Fruit fly (Drosophila melanogaster): ENCODE results near the gene Myo81F.
A peak's percentile ranks its signal among the peaks of the same experiment; 100 is the strongest.

The Myo81F gene

DNA sequence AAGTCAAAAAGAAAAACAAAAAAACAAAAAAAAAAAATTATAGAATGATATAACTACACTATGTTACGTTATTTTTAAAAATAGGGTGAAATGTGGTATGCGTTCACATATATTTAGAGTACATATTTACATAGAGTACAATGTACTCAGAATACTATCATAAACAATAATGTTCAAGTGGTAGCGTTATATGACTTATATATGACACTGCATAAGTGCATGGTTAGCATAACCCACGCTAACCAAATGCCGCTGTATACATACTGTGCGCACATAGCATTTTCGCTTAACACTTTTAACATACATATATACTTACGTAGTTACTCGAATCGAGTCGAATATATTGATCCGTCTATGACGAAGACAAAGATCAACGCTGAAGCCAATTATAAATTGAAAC lies 1602.9 kb downstream of the Myo81F start:
- TF ChIP-seq CG17802 (tag; optimal IDR thresholded peaks at IDR 0.05), result peak; percentile 14
- TF ChIP-seq ssp (GFP tag; IDR thresholded peaks at IDR 0.05), result peak; percentile 54
- TF ChIP-seq CG1024 (GFP tag; IDR thresholded peaks at IDR 0.05), result peak; percentile 66
- TF ChIP-seq CG2875 (GFP tag; optimal IDR thresholded peaks at IDR 0.05), result no peak

- TF ChIP-seq CG1603 (tag; optimal IDR thresholded peaks at IDR 0.05), result peak; percentile 26
- TF ChIP-seq CG30020 (tag; optimal IDR thresholded peaks at IDR 0.05), result peak; percentile 80
- TF ChIP-seq CG7357 (GFP tag; IDR thresholded peaks at IDR 0.05), result peak; percentile 44; the same call in 1 of the 3 replicates
- TF ChIP-seq ssp (GFP tag; IDR thresholded peaks at IDR 0.05), result peak; percentile 67
- TF ChIP-seq CG1024 (GFP tag; IDR thresholded peaks at IDR 0.05), result peak; percentile 62
Observed at dm6 chr3R:2198299-2198698, 1631.4 kb downstream of the Myo81F start.

dm6 chr3R:2411789-2412188 lies 1844.9 kb downstream of the Myo81F start:
- no peak for TF ChIP-seq CG4424 (GFP tag; optimal IDR thresholded peaks at IDR 0.05)
- no peak for TF ChIP-seq MBD-R2 (GFP tag; IDR thresholded peaks at IDR 0.05)
- TF ChIP-seq CG42726 (GFP tag; IDR thresholded peaks at IDR 0.05; ENCODE audit: partially characterized antibody), result 0 out of 2 replicates have a peak, but pooled peaks have one; percentile 5
- TF ChIP-seq CG17912 (GFP tag; optimal IDR thresholded peaks at IDR 0.05), result no peak
- TF ChIP-seq knrl (GFP tag; IDR thresholded peaks at IDR 0.05; ENCODE audit: partially characterized antibody), result no peak
- peak; percentile 48 for TF ChIP-seq stwl (tag; optimal IDR thresholded peaks at IDR 0.05)
- TF ChIP-seq slp2 (GFP tag; optimal IDR thresholded peaks at IDR 0.05), result no peak
- no peak for TF ChIP-seq Usf (GFP tag; optimal IDR thresholded peaks at IDR 0.05)
- TF ChIP-seq CG6272 (GFP tag; IDR thresholded peaks at IDR 0.05), result no peak
- no peak for TF ChIP-seq Oli (tag; optimal IDR thresholded peaks at IDR 0.05)
- TF ChIP-seq Ets65A (GFP tag), result peak; percentile 7
- TF ChIP-seq zf30C (GFP tag; optimal IDR thresholded peaks at IDR 0.05), result no peak
- no peak for TF ChIP-seq Fer3 (tag; optimal IDR thresholded peaks at IDR 0.05)
- TF ChIP-seq CG2199 (GFP tag; IDR thresholded peaks at IDR 0.05), result no peak
- TF ChIP-seq ab (GFP tag; optimal IDR thresholded peaks at IDR 0.05), result no peak
- TF ChIP-seq dmrt11E (tag; optimal IDR thresholded peaks at IDR 0.05), result no peak
- no peak for TF ChIP-seq CG7556 (GFP tag; optimal IDR thresholded peaks at IDR 0.05)
- no peak for TF ChIP-seq nerfin-1 (tag; optimal IDR thresholded peaks at IDR 0.05)
- no peak for TF ChIP-seq oc (tag; optimal IDR thresholded peaks at IDR 0.05)
- peak; percentile 98 for TF ChIP-seq Lhr (GFP tag; optimal IDR thresholded peaks at IDR 0.05)
- no peak for TF ChIP-seq CG12219 (GFP tag; optimal IDR thresholded peaks at IDR 0.05)
- no peak for TF ChIP-seq CG2889 (GFP tag; IDR thresholded peaks at IDR 0.05)
- no peak for TF ChIP-seq CG30431 (GFP tag; optimal IDR thresholded peaks at IDR 0.05)
- TF ChIP-seq CG11696 (GFP tag; IDR thresholded peaks at IDR 0.05), result no peak
- no peak for TF ChIP-seq CG2678 (tag; optimal IDR thresholded peaks at IDR 0.05)
- no peak for TF ChIP-seq danr (GFP tag; IDR thresholded peaks at IDR 0.05)
- TF ChIP-seq mld (GFP tag; IDR thresholded peaks at IDR 0.05; ENCODE audit: partially characterized antibody), result no peak
- no peak for TF ChIP-seq shn (GFP tag; optimal IDR thresholded peaks at IDR 0.05)
- TF ChIP-seq grau (tag; optimal IDR thresholded peaks at IDR 0.05), result no peak
- no peak for TF ChIP-seq CG15479 (GFP tag; optimal IDR thresholded peaks at IDR 0.05)
- TF ChIP-seq zen (tag; optimal IDR thresholded peaks at IDR 0.05), result no peak
- no peak for TF ChIP-seq ttk (GFP tag; IDR thresholded peaks at IDR 0.05)
- no peak for TF ChIP-seq CG18476 (GFP tag; optimal IDR thresholded peaks at IDR 0.05)
- TF ChIP-seq pita (GFP tag; optimal IDR thresholded peaks at IDR 0.05), result peak; percentile 21
- TF ChIP-seq pum (GFP tag; optimal IDR thresholded peaks at IDR 0.05), result no peak
- TF ChIP-seq en (GFP tag; optimal IDR thresholded peaks at IDR 0.05), result no peak
- TF ChIP-seq CG3995 (GFP tag; optimal IDR thresholded peaks at IDR 0.05), result no peak
- TF ChIP-seq ERR (GFP tag; optimal IDR thresholded peaks at IDR 0.05), result no peak
- TF ChIP-seq NfI (GFP tag; optimal IDR thresholded peaks at IDR 0.05), result no peak
- no peak for TF ChIP-seq PHDP (tag; optimal IDR thresholded peaks at IDR 0.05)
- peak; percentile 48 for TF ChIP-seq Neu2 (GFP tag; optimal IDR thresholded peaks at IDR 0.05; ENCODE audit: borderline replicate concordance)
